Worm (Caenorhabditis elegans): ENCODE results near the gene C06B8.3.

DNA sequence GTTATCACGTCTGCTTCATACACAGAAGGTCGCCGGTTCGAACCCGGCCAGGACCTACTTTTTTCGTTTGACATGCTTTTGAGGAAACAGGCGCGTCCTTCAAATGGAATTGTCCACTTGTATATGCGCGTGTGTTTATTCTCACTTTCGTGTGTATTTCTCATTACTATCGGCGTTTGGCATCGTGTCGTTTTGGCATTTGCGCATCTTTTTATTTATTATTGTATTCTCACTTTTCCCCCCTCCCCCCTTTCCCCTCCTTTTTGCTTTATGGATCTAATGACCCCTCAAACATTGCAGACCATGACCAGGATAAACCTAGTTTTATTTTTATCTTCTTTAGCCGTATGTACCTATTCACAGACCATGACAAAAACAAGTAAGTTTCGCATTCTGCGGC, 33.0 kb upstream of the C06B8.3 start, which contains the start of gene F21A3.3:
- no peak for TF ChIP-seq W03F9.2 (tag; optimal IDR thresholded peaks at IDR 0.05)
- no peak for TF ChIP-seq him-1 (tag; optimal IDR thresholded peaks at IDR 0.05)
- TF ChIP-seq dao-5 (tag; optimal IDR thresholded peaks at IDR 0.05) = no peak

All from whole organism, L4/young adult.